Fruit fly (Drosophila melanogaster): ENCODE data around the gene alpha4GT1.

Gene alpha4GT1

dm6 chr2L:2987681-2988381 is 35.1 kb downstream of the alpha4GT1 start, which contains the start of the genes Chd1 and Bem46 (continued):
- TF ChIP-seq Sox100B (GFP tag; optimal IDR thresholded peaks at IDR 0.05) (no peak), CoRest (tag; optimal IDR thresholded peaks at IDR 0.05) (peak; percentile 94), pb (GFP tag; optimal IDR thresholded peaks at IDR 0.05) (no peak), caup (GFP tag; optimal IDR thresholded peaks at IDR 0.05; ENCODE audit: severe bottlenecking) (peak; percentile 83), vfl (GFP tag; optimal IDR thresholded peaks at IDR 0.05) (peak; percentile 73), CG3838 (GFP tag; optimal IDR thresholded peaks at IDR 0.05) (peak; percentile 67), CG13775 (GFP tag; optimal IDR thresholded peaks at IDR 0.05) (peak; percentile 92), Fer3 (tag; optimal IDR thresholded peaks at IDR 0.05) (peak; percentile 86), CG14050 (GFP tag; IDR thresholded peaks at IDR 0.05) (peak; percentile 69), ranshi (GFP tag; IDR thresholded peaks at IDR 0.05) (peak; percentile 83; the same call in 1 of the 2 replicates), CG10462 (GFP tag; optimal IDR thresholded peaks at IDR 0.05) (peak; percentile 72), CG7963 (GFP tag; IDR thresholded peaks at IDR 0.05; ENCODE audit: partially characterized antibody) (0 out of 3 replicates have a peak, but pooled peaks have one; percentile 13), ato (GFP tag; IDR thresholded peaks at IDR 0.05; ENCODE audit: partially characterized antibody) (no peak), Jarid2 (GFP tag; optimal IDR thresholded peaks at IDR 0.05) (no peak), CG12391 (tag; optimal IDR thresholded peaks at IDR 0.05) (peak; percentile 91), Blimp-1 (GFP tag; optimal IDR thresholded peaks at IDR 0.05) (no peak), bab2 (GFP tag; optimal IDR thresholded peaks at IDR 0.05) (peak; percentile 79), CG31388 (GFP tag; optimal IDR thresholded peaks at IDR 0.05) (peak; percentile 11), Oaz (GFP tag; IDR thresholded peaks at IDR 0.05) (peak; percentile 67), Six4 (GFP tag; optimal IDR thresholded peaks at IDR 0.05) (peak; percentile 88), inv (GFP tag; IDR thresholded peaks at IDR 0.05; ENCODE audit: partially characterized antibody) (peak; percentile 39; the same call in 1 of the 2 replicates), Mrtf (GFP tag; IDR thresholded peaks at IDR 0.05) (peak; percentile 79; the same call in 2 of the 3 replicates), CG15479 (GFP tag; optimal IDR thresholded peaks at IDR 0.05) (peak; percentile 1), Med (GFP tag) (peak; percentile 93), CG6254 (GFP tag; optimal IDR thresholded peaks at IDR 0.05) (peak; percentile 53), CG11456 (GFP tag; IDR thresholded peaks at IDR 0.05) (peak; percentile 83), peb (GFP tag; IDR thresholded peaks at IDR 0.05) (0 out of 2 replicates have a peak, but pooled peaks have one; percentile 47), CG1647 (GFP tag; optimal IDR thresholded peaks at IDR 0.05) (peak; percentile 41), CG31441 (GFP tag; IDR thresholded peaks at IDR 0.05) (no peak; the same call in 1 of the 2 replicates), CG11085 (GFP tag; IDR thresholded peaks at IDR 0.05) (peak; percentile 57; the same call in 1 of the 2 replicates), Scr (GFP tag; IDR thresholded peaks at IDR 0.05; ENCODE audit: partially characterized antibody) (peak; percentile 74), CrebB (tag; optimal IDR thresholded peaks at IDR 0.05) (peak; percentile 31), nerfin-1 (tag; optimal IDR thresholded peaks at IDR 0.05) (peak; percentile 77), pzg (GFP tag; optimal IDR thresholded peaks at IDR 0.05) (peak; percentile 39), CG14441 (GFP tag; IDR thresholded peaks at IDR 0.05) (peak; percentile 78), btn (GFP tag; optimal IDR thresholded peaks at IDR 0.05) (no peak), CG1233 (GFP tag; optimal IDR thresholded peaks at IDR 0.05) (peak; percentile 86), gsb (GFP tag; IDR thresholded peaks at IDR 0.05) (peak; percentile 42; the same call in 1 of the 2 replicates), Sry-β (GFP tag; optimal IDR thresholded peaks at IDR 0.05) (peak; percentile 96), tx (GFP tag; optimal IDR thresholded peaks at IDR 0.05) (peak; percentile 57), Chrac-16 (GFP tag; optimal IDR thresholded peaks at IDR 0.05) (peak; percentile 90), Oli (tag; optimal IDR thresholded peaks at IDR 0.05) (peak; percentile 81), salm (tag; optimal IDR thresholded peaks at IDR 0.05) (peak; percentile 47), sob (GFP tag; IDR thresholded peaks at IDR 0.05) (peak; percentile 80), esg (GFP tag; conservative IDR thresholded peaks at IDR 0.05) (peak; percentile 87), CG17802 (tag; optimal IDR thresholded peaks at IDR 0.05) (peak; percentile 50), luna (GFP tag; optimal IDR thresholded peaks at IDR 0.05) (no peak), CG9817 (tag; optimal IDR thresholded peaks at IDR 0.05) (peak; percentile 89)

All from whole organism, embryonic.